Worm (Caenorhabditis elegans) whole organism, late embryonic: ENCODE measurements around the gene F53F8.5.

ENCODE experiments used
- dmd-4 ChIP-seq: sonication (generic microtip); optimal IDR thresholded peaks from 2 replicates; lab custom pipeline; 2016; ENCODE audit warnings: borderline replicate concordance, missing genetic modification characterization, missing compliant biosample characterization
- dve-1 ChIP-seq: sonication (generic microtip); optimal IDR thresholded peaks from 2 replicates; lab custom pipeline; 2017; ENCODE audit warnings: antibody characterized with exemption, mild to moderate bottlenecking, missing genetic modification characterization, missing compliant biosample characterization
- hlh-30 ChIP-seq: sonication (generic microtip); optimal IDR thresholded peaks from 2 replicates; lab custom pipeline; 2017; ENCODE audit warnings: antibody characterized with exemption, missing genetic modification characterization, missing compliant biosample characterization; ENCODE audit not compliant: insufficient read depth
- madf-2 ChIP-seq: sonication (generic microtip); optimal IDR thresholded peaks from 2 replicates; lab custom pipeline; 2017; ENCODE audit warnings: missing genetic modification characterization, missing compliant biosample characterization
- nhr-11 ChIP-seq: fragments of 150-350 bp; optimal IDR thresholded peaks from 2 replicates; lab custom pipeline; 2014; ENCODE audit warnings: missing biosample characterization, missing genetic modification characterization
- pqm-1 ChIP-seq: sonication (generic microtip); optimal IDR thresholded peaks from 2 replicates; lab custom pipeline; 2016; ENCODE audit warnings: missing genetic modification characterization, missing compliant biosample characterization
- unc-3 ChIP-seq, 2 experiments: fragments of 200-800 bp in 1 of 2; sonication (Bioruptor generic) in 1 of 2; sonication (generic microtip) in 1 of 2; conservative IDR thresholded peaks in 1 of 2; optimal IDR thresholded peaks in 1 of 2; 2 replicates each; pipeline versions ENCODE4 v1.3.6 to Lab custom; 2016 to 2022; ENCODE audit warnings: missing compliant biosample characterization in 2 of 2, missing genetic modification characterization in 2 of 2, missing genetic modification reagents in 1 of 2
- unc-42 ChIP-seq: sonication (generic microtip); optimal IDR thresholded peaks from 2 replicates; lab custom pipeline; 2016; ENCODE audit warnings: missing genotype, missing genetic modification characterization, missing compliant biosample characterization
- unc-86 ChIP-seq: sonication (generic microtip); optimal IDR thresholded peaks from 2 replicates; lab custom pipeline; 2016; ENCODE audit warnings: missing genetic modification characterization, missing compliant biosample characterization

ce11 chrV:20710642-20711041 lies 6.8 kb upstream of the F53F8.5 start:
- no peak for TF ChIP-seq dmd-4 (tag; lab: Kevin White, UChicago)
- TF ChIP-seq unc-3 (GFP tag; conservative IDR thresholded peaks at IDR 0.05; lab: Robert Waterston, UW), result no peak
- TF ChIP-seq unc-3 (tag; optimal IDR thresholded peaks at IDR 0.05; lab: Kevin White, UChicago), result no peak
- TF ChIP-seq dve-1 (tag; lab: Kevin White, UChicago), result no peak
- TF ChIP-seq unc-42 (tag; lab: Kevin White, UChicago), result no peak
- no peak for TF ChIP-seq pqm-1 (tag; lab: Kevin White, UChicago)
- TF ChIP-seq hlh-30 (tag; lab: Kevin White, UChicago), result no peak
- no peak for TF ChIP-seq nhr-11
- no peak for TF ChIP-seq unc-86 (tag; lab: Kevin White, UChicago)
- no peak for TF ChIP-seq madf-2 (tag; lab: Kevin White, UChicago)
